Fruit fly (Drosophila melanogaster) Kc167 (cell line): ENCODE measurements around the gene Hex-t2.

ENCODE experiments used
- Myc ChIP-seq: fragments of >200 bp; optimal IDR thresholded peaks from 2 replicates; lab custom pipeline; 2017; ENCODE audit warnings: missing external identifiers
- insv ChIP-seq: fragments of >200 bp; optimal IDR thresholded peaks from 3 replicates; lab custom pipeline; 2018; ENCODE audit warnings: missing external identifiers
- psq ChIP-seq: fragments of >200 bp; optimal IDR thresholded peaks from 2 replicates; lab custom pipeline; 2017; ENCODE audit warnings: missing external identifiers

dm6 chr3R:26432978-26433377 lies 17.5 kb upstream of the Hex-t2 start:
- TF ChIP-seq psq (lab: Kevin White, UChicago) (no peak), insv (no peak), Myc (no peak)
